Fruit fly (Drosophila melanogaster) whole organism: ENCODE measurements around the gene rdgC.

ENCODE experiments used
- CG8478 ChIP-seq: fragments of >200 bp; optimal IDR thresholded peaks from 2 replicates; lab custom pipeline; 2018; ENCODE audit warnings: inconsistent platforms
- Dll ChIP-seq: fragments of >200 bp; optimal IDR thresholded peaks from 2 replicates; lab custom pipeline; 2017
- EcR ChIP-seq, 2 experiments: fragments of >200 bp; optimal IDR thresholded peaks; 2 replicates each; lab custom pipeline; 2017; ENCODE audit warnings: missing biosample characterization in 2 of 2, missing genetic modification characterization in 2 of 2, missing genetic modification reagents in 2 of 2
- pan ChIP-seq: fragments of >200 bp; optimal IDR thresholded peaks from 2 replicates; lab custom pipeline; 2017
- psq ChIP-seq: fragments of >200 bp; optimal IDR thresholded peaks from 2 replicates; lab custom pipeline; 2017
- usp ChIP-seq: fragments of >200 bp; optimal IDR thresholded peaks from 2 replicates; lab custom pipeline; 2017; ENCODE audit warnings: missing biosample characterization, missing genetic modification characterization, mixed read lengths

dm6 chr3L:20220918-20221317, 27.0 kb upstream of the rdgC start:
- TF ChIP-seq Dll (no peak), psq (no peak), CG8478 (no peak), pan (no peak), usp (GFP tag; lab: Kevin White, UChicago) (no peak), EcR (GFP tag; optimal IDR thresholded peaks at IDR 0.05; lab: Kevin White, UChicago) (no peak)
